Worm (Caenorhabditis elegans) whole organism, midembryonic: ENCODE data around the gene M117.3.

Experiments used
- flt-1 ChIP-seq: fragments of 200-800 bp; sonication (Bioruptor generic); IDR thresholded peaks from 2 replicates; pipeline ENCODE4 v1.3.6; 2022; ENCODE audit warnings: missing genetic modification characterization, missing compliant biosample characterization
- tab-1 ChIP-seq: fragments of 200-800 bp; sonication (Bioruptor generic); IDR thresholded peaks from 2 replicates; pipeline ENCODE4 v1.3.6; 2022; ENCODE audit warnings: missing genetic modification characterization, missing compliant biosample characterization

DNA sequence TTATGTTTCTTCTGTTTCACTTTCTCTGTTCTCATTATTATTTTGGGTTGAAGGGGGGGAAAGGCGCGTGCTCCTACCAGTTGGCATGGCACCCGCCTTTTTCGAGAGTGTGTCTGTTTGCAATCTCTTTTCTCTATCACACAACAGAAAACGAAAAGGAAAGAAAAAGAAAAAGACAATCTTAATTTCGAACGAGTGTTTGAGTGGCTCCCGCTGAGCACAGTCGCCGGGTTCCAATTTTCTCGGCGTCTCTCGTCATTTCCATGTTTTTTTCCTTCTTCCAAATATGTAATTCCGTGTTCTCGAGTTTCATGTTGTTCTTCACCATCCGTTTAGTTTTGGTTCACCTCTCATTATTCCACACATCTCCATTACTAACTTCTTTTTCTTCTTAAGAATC lies 20.1 kb downstream of the M117.3 start, which contains the start of gene F38H4.3:
- TF ChIP-seq tab-1 (GFP tag; lab: Robert Waterston, UW) = no peak
- no peak for TF ChIP-seq flt-1 (GFP tag; lab: Robert Waterston, UW)
